Worm (Caenorhabditis elegans) whole organism, midembryonic: ENCODE results near the gene Y17G9B.11.

Source experiments
- T22C8.4 ChIP-seq: fragments of 200-800 bp; sonication (Bioruptor generic); IDR thresholded peaks from 2 replicates; pipeline ENCODE4 v1.3.6; 2022; ENCODE audit warnings: missing genetic modification characterization, missing compliant biosample characterization
- cog-1 ChIP-seq: sonication (generic microtip); optimal IDR thresholded peaks from 2 replicates; lab custom pipeline; 2016; ENCODE audit warnings: missing genetic modification characterization, missing compliant biosample characterization
- flt-1 ChIP-seq: fragments of 200-800 bp; sonication (Bioruptor generic); IDR thresholded peaks from 2 replicates; pipeline ENCODE4 v1.3.6; 2022; ENCODE audit warnings: missing genetic modification characterization, missing compliant biosample characterization
- klf-2 ChIP-seq: fragments of 200-800 bp; sonication (Bioruptor generic); conservative IDR thresholded peaks from 2 replicates; pipeline ENCODE4 v1.3.6; 2022; ENCODE audit warnings: missing genetic modification reagents, missing genetic modification characterization, missing compliant biosample characterization
- med-1 ChIP-seq: sonication (generic microtip); optimal IDR thresholded peaks from 2 replicates; lab custom pipeline; 2017; ENCODE audit warnings: missing genetic modification characterization, mild to moderate bottlenecking, missing compliant biosample characterization, antibody characterized with exemption, missing genetic modification reagents; ENCODE audit not compliant: insufficient read depth
- ref-1 ChIP-seq: fragments of 200-800 bp; sonication (Bioruptor generic); conservative IDR thresholded peaks from 2 replicates; pipeline ENCODE4 v1.3.6; 2022; ENCODE audit warnings: missing genetic modification reagents, missing genetic modification characterization, missing compliant biosample characterization
- tab-1 ChIP-seq: fragments of 200-800 bp; sonication (Bioruptor generic); IDR thresholded peaks from 2 replicates; pipeline ENCODE4 v1.3.6; 2022; ENCODE audit warnings: missing genetic modification characterization, missing compliant biosample characterization
- ztf-23 ChIP-seq: fragments of 200-800 bp; sonication (Bioruptor generic); IDR thresholded peaks from 2 replicates; pipeline ENCODE4 v1.3.6; 2022; ENCODE audit warnings: missing genetic modification reagents, missing genetic modification characterization, missing compliant biosample characterization
- ztf-29 ChIP-seq: fragments of 200-800 bp; sonication (Bioruptor generic); IDR thresholded peaks from 2 replicates; pipeline ENCODE4 v1.3.6; 2022; ENCODE audit warnings: missing genetic modification reagents, missing genetic modification characterization, missing compliant biosample characterization

The Y17G9B.11 gene

DNA sequence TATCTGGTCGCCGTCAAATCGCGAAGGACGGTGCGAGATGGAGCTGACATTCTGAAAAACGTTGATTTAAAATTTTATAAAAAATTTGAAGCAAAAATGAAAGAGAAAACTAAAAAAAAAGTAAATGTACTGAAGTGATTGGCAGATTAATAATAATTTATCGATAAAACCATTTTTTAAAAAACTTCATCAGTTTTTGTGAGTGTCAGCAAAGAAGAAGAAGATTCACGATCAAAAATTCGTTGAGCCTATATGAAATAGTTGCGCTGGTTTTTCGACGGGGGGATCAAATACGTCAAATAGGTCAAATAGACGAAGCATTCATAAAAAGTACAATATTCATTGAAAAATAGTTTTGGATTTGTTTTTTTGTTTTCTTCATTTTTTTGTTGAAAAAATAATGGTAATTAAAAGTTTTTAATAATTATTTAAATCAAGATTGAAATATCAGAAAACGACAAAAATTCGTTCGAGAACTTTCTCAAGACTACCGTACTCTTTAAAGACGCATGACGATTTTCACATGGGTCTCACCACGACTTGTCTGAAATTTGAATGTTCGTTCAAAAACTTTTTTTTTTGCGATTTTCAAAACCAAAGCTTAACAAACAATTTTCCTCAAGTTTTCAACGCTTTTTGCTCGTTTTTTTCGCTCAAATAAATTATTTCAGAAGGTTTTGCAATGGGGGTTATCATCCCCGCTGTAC, 4.1 kb downstream of the Y17G9B.11 start, which contains the start of the genes memi-1 and cyp-31A3:
Gene memi-1, minus strand, starts transcription at position 51 of the 707 bp plus-strand sequence.
Gene cyp-31A3, plus strand, starts transcription at position 672 of the 707 bp plus-strand sequence.
- TF ChIP-seq med-1 = no peak

DNA sequence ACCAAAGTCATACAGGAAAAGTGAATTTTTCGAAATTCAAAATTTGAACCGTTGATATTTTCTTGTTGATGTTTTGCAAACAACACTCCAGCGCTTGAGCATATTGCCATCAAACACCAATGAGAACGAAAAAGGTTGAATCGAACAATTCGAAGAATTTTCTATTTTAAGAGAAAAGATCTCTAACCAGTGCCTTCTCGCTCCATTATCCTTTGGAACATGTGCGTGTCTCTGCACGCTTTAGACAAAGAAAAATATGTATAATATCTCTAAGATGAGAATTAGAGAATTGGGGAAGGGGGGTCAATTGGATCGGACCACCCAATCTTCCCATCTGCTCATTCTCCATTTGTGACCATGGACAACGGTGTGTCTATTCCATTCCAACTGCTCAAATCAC, 7.4 kb downstream of the Y17G9B.11 start, which contains the start of gene Y17G9B.2:
Gene Y17G9B.2, plus strand, starts transcription at position 301 of the 400 bp plus-strand sequence.
- TF ChIP-seq ztf-23 (no peak), tab-1 (GFP tag; lab: Robert Waterston, UW) (no peak), flt-1 (GFP tag; lab: Robert Waterston, UW) (no peak), klf-2 (GFP tag; lab: Robert Waterston, UW) (no peak), med-1 (no peak)

DNA sequence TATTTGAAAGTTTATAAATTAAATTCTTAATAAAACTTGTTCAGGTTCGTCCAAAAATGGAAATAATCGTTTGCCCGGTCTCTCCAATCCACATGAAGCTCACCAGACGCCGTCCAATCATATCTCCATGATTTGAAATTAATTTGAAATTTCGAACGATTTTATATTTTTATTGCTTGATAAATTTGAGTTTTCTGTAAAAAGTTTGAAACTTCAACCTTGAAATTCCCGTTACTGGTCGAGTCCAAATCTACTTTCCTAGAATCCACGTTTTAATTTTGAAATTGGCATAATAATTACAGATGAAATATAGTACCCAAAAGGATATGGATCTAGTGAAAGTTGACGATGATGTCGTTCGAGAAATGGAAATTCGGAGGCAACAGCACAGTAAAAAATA, 8.0 kb downstream of the Y17G9B.11 start, which contains the start of gene npp-26:
Gene npp-26, plus strand, starts transcription at position 301 of the 400 bp plus-strand sequence.
- TF ChIP-seq T22C8.4 (no peak), flt-1 (GFP tag; lab: Robert Waterston, UW) (no peak)

DNA sequence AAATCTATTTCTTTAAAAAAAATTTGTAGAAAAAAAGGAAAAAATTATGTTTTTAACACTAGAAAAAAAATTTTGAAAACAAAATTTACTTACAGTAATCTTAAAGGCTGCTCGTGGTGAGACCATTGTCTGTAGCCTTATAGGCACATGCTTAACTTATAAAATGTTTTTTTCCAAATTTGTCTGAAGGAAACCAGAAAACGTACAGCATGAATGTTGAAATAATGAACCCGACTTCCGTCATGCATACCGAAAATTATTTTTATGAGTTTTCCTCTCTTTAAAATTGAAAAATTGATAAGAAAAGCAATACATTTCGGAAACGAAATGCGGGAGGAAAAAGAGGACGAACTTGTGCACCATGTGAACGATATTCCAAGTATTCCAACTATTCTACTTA, 15.4 kb downstream of the Y17G9B.11 start, which contains the start of gene R11E3.2:
Gene R11E3.2, plus strand, starts transcription at position 301 of the 400 bp plus-strand sequence.
- TF ChIP-seq med-1 = no peak
- TF ChIP-seq T22C8.4 = no peak
- TF ChIP-seq klf-2 (GFP tag; lab: Robert Waterston, UW) = no peak
- no peak for TF ChIP-seq cog-1
- no peak for TF ChIP-seq ztf-23

DNA sequence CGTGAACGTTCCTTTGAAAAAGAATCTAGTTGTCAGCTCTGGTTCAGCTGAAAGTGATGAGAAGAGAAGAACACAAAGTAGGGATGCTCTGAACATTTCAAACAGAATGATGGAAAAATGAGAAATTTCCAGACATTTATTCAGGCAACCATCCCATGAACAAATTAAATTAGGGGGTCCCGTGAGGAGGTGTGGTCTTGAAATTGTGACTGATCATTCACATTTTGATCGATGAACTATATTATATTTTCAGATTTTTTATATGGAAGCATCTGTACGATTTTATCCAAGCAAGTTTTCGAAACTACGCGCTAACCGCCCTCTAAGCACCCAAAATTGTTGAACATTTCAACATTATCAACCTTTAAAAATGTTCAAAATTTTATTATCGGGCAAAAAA, 19.6 kb downstream of the Y17G9B.11 start, which contains the start of gene R11E3.19:
Gene R11E3.19, minus strand, starts transcription at position 101 of the 400 bp plus-strand sequence.
- TF ChIP-seq cog-1 (no peak), ztf-23 (no peak), tab-1 (GFP tag; lab: Robert Waterston, UW) (no peak), T22C8.4 (no peak), ztf-29 (GFP tag; lab: Robert Waterston, UW) (no peak), klf-2 (GFP tag; lab: Robert Waterston, UW) (no peak), ref-1 (GFP tag; lab: Robert Waterston, UW) (no peak), med-1 (no peak)

DNA sequence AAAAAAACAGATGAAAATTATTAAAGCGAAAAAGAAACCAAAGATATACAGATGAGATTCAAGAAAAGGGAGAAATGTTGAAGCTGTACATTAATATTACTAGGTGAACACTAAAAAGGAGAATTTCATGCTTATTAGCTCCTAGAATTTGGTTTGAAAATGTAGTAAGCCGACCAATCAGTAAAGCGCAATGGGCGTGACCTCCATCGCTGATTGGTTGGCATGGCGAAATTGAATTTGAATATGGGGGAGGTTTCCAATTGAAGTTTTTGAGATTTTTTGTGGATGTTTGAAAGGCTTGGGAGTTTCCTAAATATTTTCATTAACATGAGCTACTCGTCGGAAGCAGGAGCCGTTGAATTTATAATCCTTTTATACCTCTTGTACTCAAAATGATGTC, 20.1 kb downstream of the Y17G9B.11 start:
- no peak for TF ChIP-seq T22C8.4
- no peak for TF ChIP-seq cog-1
- no peak for TF ChIP-seq med-1
- TF ChIP-seq tab-1 (GFP tag; lab: Robert Waterston, UW) = no peak
- TF ChIP-seq flt-1 (GFP tag; lab: Robert Waterston, UW) = no peak
- no peak for TF ChIP-seq klf-2 (GFP tag; lab: Robert Waterston, UW)
- TF ChIP-seq ztf-29 (GFP tag; lab: Robert Waterston, UW) = no peak
- TF ChIP-seq ztf-23 = no peak
- TF ChIP-seq ref-1 (GFP tag; lab: Robert Waterston, UW) = no peak

DNA sequence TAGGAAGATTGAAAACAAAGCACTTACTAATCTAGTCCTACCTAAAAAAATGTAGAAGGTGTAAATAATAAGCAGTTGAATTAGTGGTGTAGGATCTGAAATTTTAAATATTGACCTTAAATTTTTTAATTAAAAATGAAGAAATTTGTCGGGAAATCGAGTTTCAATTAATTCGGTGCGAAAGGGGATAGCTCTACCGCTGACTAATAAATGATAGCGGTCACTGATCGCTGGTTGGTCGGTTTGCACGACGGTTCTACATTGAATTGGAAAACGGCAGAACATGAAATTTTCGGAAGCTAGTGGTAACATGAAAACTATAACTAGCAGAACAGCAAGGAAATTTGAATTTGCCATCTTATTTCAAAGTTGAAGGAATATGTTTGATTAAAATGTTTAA, 23.7 kb downstream of the Y17G9B.11 start, which contains the start of gene set-15:
Gene set-15, minus strand, starts transcription at position 101 of the 400 bp plus-strand sequence.
- TF ChIP-seq flt-1 (GFP tag; lab: Robert Waterston, UW) = no peak

DNA sequence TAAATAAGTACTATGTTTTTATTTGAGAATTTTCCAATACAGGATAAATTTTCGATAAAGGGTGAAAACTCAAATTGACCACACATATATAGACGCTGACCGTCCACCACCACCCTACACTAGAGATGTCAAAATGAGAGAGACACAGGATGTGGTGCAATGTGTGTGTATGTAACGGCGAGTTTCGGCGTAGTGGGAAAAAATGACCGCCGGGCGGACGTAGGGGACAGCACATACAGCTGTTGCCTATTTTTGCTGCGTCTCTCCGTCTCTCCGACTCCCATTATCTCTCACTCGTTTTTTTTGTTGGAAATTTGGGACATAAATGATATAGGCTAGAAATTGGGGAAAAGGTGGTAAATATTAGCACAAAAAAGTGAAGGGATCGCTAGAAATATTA, 24.7 kb downstream of the Y17G9B.11 start:
- TF ChIP-seq tab-1 (GFP tag; lab: Robert Waterston, UW) (no peak), ztf-29 (GFP tag; lab: Robert Waterston, UW) (no peak), klf-2 (GFP tag; lab: Robert Waterston, UW) (no peak), ztf-23 (no peak), flt-1 (GFP tag; lab: Robert Waterston, UW) (no peak), ref-1 (GFP tag; lab: Robert Waterston, UW) (no peak), cog-1 (no peak), med-1 (no peak), T22C8.4 (no peak)

DNA sequence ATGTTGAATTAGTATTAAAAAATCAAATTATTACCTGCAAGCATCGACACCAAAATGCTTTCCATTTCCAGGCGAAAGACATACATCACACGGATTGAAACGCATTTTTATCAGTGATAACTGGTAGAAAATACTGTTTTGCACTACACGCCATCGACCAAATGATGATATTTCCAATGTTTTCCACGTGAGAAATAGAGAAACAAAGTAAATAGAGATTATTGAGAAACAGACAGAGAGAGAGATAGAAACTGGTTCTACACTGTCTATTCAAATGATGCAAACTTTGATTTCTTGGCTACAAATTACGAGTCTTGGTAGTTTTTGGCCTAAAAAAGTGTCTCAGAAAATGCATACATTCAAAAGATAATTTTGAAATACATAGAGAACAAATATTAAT, 31.9 kb downstream of the Y17G9B.11 start, which contains the start of gene nhr-104:
Gene nhr-104, minus strand, starts transcription at position 361 of the 400 bp plus-strand sequence.
- TF ChIP-seq klf-2 (GFP tag; lab: Robert Waterston, UW) = no peak
- no peak for TF ChIP-seq T22C8.4
- no peak for TF ChIP-seq tab-1 (GFP tag; lab: Robert Waterston, UW)
- no peak for TF ChIP-seq med-1
- no peak for TF ChIP-seq ztf-23
- TF ChIP-seq cog-1 = no peak
- no peak for TF ChIP-seq flt-1 (GFP tag; lab: Robert Waterston, UW)
- TF ChIP-seq ref-1 (GFP tag; lab: Robert Waterston, UW) = no peak
- no peak for TF ChIP-seq ztf-29 (GFP tag; lab: Robert Waterston, UW)

DNA sequence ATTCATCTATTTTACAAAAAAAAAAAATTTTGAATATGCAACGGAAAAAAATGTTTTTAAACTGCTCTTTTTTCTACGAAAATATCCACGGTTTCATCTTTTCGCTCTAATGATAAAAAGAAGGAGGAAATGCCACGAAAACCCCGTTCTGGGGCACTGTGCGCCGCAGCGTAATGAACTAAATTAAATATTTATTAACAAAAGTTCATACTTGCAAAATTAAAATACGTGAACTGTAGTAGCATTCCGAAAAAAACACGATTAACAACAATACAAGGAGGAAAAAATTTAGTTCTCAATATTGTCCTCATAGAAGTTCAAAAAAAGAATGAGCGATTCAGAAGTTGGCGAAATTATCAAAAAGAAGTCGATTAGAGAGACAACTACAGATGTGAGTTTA, 33.0 kb downstream of the Y17G9B.11 start, which contains the start of gene R11E3.1:
Gene R11E3.1, plus strand, starts transcription at position 301 of the 400 bp plus-strand sequence.
- TF ChIP-seq klf-2 (GFP tag; lab: Robert Waterston, UW) (no peak), cog-1 (no peak), tab-1 (GFP tag; lab: Robert Waterston, UW) (no peak), ztf-23 (no peak), ref-1 (GFP tag; lab: Robert Waterston, UW) (no peak), ztf-29 (GFP tag; lab: Robert Waterston, UW) (no peak), flt-1 (GFP tag; lab: Robert Waterston, UW) (no peak), med-1 (no peak), T22C8.4 (no peak)

DNA sequence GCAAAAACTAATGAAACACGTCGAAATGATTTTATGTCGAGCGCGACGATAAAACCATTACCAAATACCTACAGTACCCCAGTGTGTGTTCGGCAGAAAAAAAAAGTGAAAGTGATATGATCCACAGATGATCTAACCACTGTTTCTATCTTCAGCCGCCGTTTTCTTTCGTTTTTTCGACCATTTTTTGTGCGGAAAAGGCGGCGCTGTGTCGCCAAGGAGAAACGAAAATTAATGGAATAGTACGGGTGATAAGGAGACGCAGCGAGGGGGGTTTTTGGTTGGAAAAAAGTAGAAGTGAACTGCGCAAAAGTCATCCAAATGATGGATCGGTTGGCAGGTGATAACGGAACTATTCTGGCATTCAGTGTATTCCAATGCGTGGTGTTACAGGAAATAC, 38.7 kb downstream of the Y17G9B.11 start:
- TF ChIP-seq ztf-23 = no peak
- no peak for TF ChIP-seq tab-1 (GFP tag; lab: Robert Waterston, UW)
- TF ChIP-seq ref-1 (GFP tag; lab: Robert Waterston, UW) = no peak
- TF ChIP-seq T22C8.4 = no peak
- no peak for TF ChIP-seq ztf-29 (GFP tag; lab: Robert Waterston, UW)
- no peak for TF ChIP-seq flt-1 (GFP tag; lab: Robert Waterston, UW)
- TF ChIP-seq klf-2 (GFP tag; lab: Robert Waterston, UW) = no peak
- no peak for TF ChIP-seq cog-1
- no peak for TF ChIP-seq med-1
